Fruit fly (Drosophila melanogaster): Measurements from ENCODE around the gene Lim3.

The Lim3 gene

dm6 chr2L:19146047-19146446 is 37.8 kb upstream of the Lim3 start:
- peak; percentile 76 for TF ChIP-seq EcR (GFP tag; optimal IDR thresholded peaks at IDR 0.05)
- peak; percentile 67 for TF ChIP-seq CG13204 (GFP tag; optimal IDR thresholded peaks at IDR 0.05)
- TF ChIP-seq D1 (tag; optimal IDR thresholded peaks at IDR 0.05) = no peak

dm6 chr2L:19144115-19144514 is 35.9 kb upstream of the Lim3 start:
- TF ChIP-seq CG4496 (GFP tag; IDR thresholded peaks at IDR 0.05) (peak; percentile 55; the same call in 2 of the 3 replicates), CG9948 (tag; optimal IDR thresholded peaks at IDR 0.05) (peak; percentile 17), D1 (tag; optimal IDR thresholded peaks at IDR 0.05) (no peak), gl (tag; optimal IDR thresholded peaks at IDR 0.05) (peak; percentile 59), CG14655 (GFP tag; optimal IDR thresholded peaks at IDR 0.05) (peak; percentile 26), CG12605 (GFP tag; IDR thresholded peaks at IDR 0.05) (0 out of 2 replicates have a peak, but pooled peaks have one; percentile 41), CG17806 (tag; optimal IDR thresholded peaks at IDR 0.05) (peak; percentile 0), Pif1B (GFP tag; optimal IDR thresholded peaks at IDR 0.05) (no peak), EcR (GFP tag; optimal IDR thresholded peaks at IDR 0.05) (peak; percentile 80), CG8159 (tag; optimal IDR thresholded peaks at IDR 0.05) (peak; percentile 38), Snoo (tag; optimal IDR thresholded peaks at IDR 0.05) (no peak), Ets98B (GFP tag; IDR thresholded peaks at IDR 0.05) (no peak), fd96Ca (GFP tag; IDR thresholded peaks at IDR 0.05) (peak; percentile 60; the same call in 2 of the 3 replicates), Pif1A (GFP tag; optimal IDR thresholded peaks at IDR 0.05) (no peak), CG34367 (tag; optimal IDR thresholded peaks at IDR 0.05) (no peak), CG32121 (GFP tag; IDR thresholded peaks at IDR 0.05) (no peak), CG8301 (tag; optimal IDR thresholded peaks at IDR 0.05) (no peak), CG13204 (GFP tag; optimal IDR thresholded peaks at IDR 0.05) (peak; percentile 78), rn (GFP tag; IDR thresholded peaks at IDR 0.05) (no peak), CG10348 (GFP tag; IDR thresholded peaks at IDR 0.05) (no peak), CG15710 (tag; optimal IDR thresholded peaks at IDR 0.05) (peak; percentile 46)

- TF ChIP-seq CG13204 (GFP tag; optimal IDR thresholded peaks at IDR 0.05) (no peak), CG34367 (tag; optimal IDR thresholded peaks at IDR 0.05) (peak; percentile 51), Pif1B (GFP tag; optimal IDR thresholded peaks at IDR 0.05) (peak; percentile 7), CG4496 (GFP tag; IDR thresholded peaks at IDR 0.05) (peak; percentile 74), gl (tag; optimal IDR thresholded peaks at IDR 0.05) (no peak), CG14655 (GFP tag; optimal IDR thresholded peaks at IDR 0.05) (peak; percentile 84), fd96Ca (GFP tag; IDR thresholded peaks at IDR 0.05) (0 out of 3 replicates have a peak, but pooled peaks have one; percentile 7), Snoo (tag; optimal IDR thresholded peaks at IDR 0.05) (peak; percentile 28), Pif1A (GFP tag; optimal IDR thresholded peaks at IDR 0.05) (peak; percentile 62), CG9948 (tag; optimal IDR thresholded peaks at IDR 0.05) (peak; percentile 73), CG8301 (tag; optimal IDR thresholded peaks at IDR 0.05) (peak; percentile 77), CG12605 (GFP tag; IDR thresholded peaks at IDR 0.05) (no peak), CG17806 (tag; optimal IDR thresholded peaks at IDR 0.05) (peak; percentile 81), EcR (GFP tag; optimal IDR thresholded peaks at IDR 0.05) (peak; percentile 97), rn (GFP tag; IDR thresholded peaks at IDR 0.05) (no peak), CG8159 (tag; optimal IDR thresholded peaks at IDR 0.05) (peak; percentile 72), CG32121 (GFP tag; IDR thresholded peaks at IDR 0.05) (no peak), Ets98B (GFP tag; IDR thresholded peaks at IDR 0.05) (0 out of 2 replicates have a peak, but pooled peaks have one; percentile 4), CG10348 (GFP tag; IDR thresholded peaks at IDR 0.05) (no peak), D1 (tag; optimal IDR thresholded peaks at IDR 0.05) (peak; percentile 35), CG15710 (tag; optimal IDR thresholded peaks at IDR 0.05) (peak; percentile 63)
Observed at dm6 chr2L:19142176-19142870, 34.1 kb upstream of the Lim3 start.

dm6 chr2L:19141435-19142126 is 33.4 kb upstream of the Lim3 start:
- TF ChIP-seq Pif1B (GFP tag; optimal IDR thresholded peaks at IDR 0.05) (peak; percentile 75), CG13204 (GFP tag; optimal IDR thresholded peaks at IDR 0.05) (no peak), Pif1A (GFP tag; optimal IDR thresholded peaks at IDR 0.05) (peak; percentile 84), EcR (GFP tag; optimal IDR thresholded peaks at IDR 0.05) (no peak), CG32121 (GFP tag; IDR thresholded peaks at IDR 0.05) (peak; percentile 77), CG15710 (tag; optimal IDR thresholded peaks at IDR 0.05) (peak; percentile 56), CG8159 (tag; optimal IDR thresholded peaks at IDR 0.05) (peak; percentile 80), fd96Ca (GFP tag; IDR thresholded peaks at IDR 0.05) (peak; percentile 70; the same call in 2 of the 3 replicates), Ets98B (GFP tag; IDR thresholded peaks at IDR 0.05) (no peak), CG12605 (GFP tag; IDR thresholded peaks at IDR 0.05) (0 out of 2 replicates have a peak, but pooled peaks have one; percentile 17), rn (GFP tag; IDR thresholded peaks at IDR 0.05) (peak; percentile 56), gl (tag; optimal IDR thresholded peaks at IDR 0.05) (peak; percentile 28), Snoo (tag; optimal IDR thresholded peaks at IDR 0.05) (peak; percentile 88), CG4496 (GFP tag; IDR thresholded peaks at IDR 0.05) (peak; percentile 85), CG14655 (GFP tag; optimal IDR thresholded peaks at IDR 0.05) (peak; percentile 97), CG17806 (tag; optimal IDR thresholded peaks at IDR 0.05) (peak; percentile 81), CG9948 (tag; optimal IDR thresholded peaks at IDR 0.05) (peak; percentile 86), CG34367 (tag; optimal IDR thresholded peaks at IDR 0.05) (peak; percentile 72), CG10348 (GFP tag; IDR thresholded peaks at IDR 0.05) (no peak), D1 (tag; optimal IDR thresholded peaks at IDR 0.05) (peak; percentile 36), CG8301 (tag; optimal IDR thresholded peaks at IDR 0.05) (peak; percentile 96)

- TF ChIP-seq CG32121 (GFP tag; IDR thresholded peaks at IDR 0.05) (peak; percentile 29; the same call in 1 of the 2 replicates), gl (tag; optimal IDR thresholded peaks at IDR 0.05) (no peak), CG34367 (tag; optimal IDR thresholded peaks at IDR 0.05) (peak; percentile 13), fd96Ca (GFP tag; IDR thresholded peaks at IDR 0.05) (peak; percentile 72), Pif1B (GFP tag; optimal IDR thresholded peaks at IDR 0.05) (peak; percentile 17), CG14655 (GFP tag; optimal IDR thresholded peaks at IDR 0.05) (peak; percentile 48), D1 (tag; optimal IDR thresholded peaks at IDR 0.05) (no peak), CG4496 (GFP tag; IDR thresholded peaks at IDR 0.05) (no peak; the same call in 2 of the 3 replicates), CG17806 (tag; optimal IDR thresholded peaks at IDR 0.05) (peak; percentile 25), rn (GFP tag; IDR thresholded peaks at IDR 0.05) (no peak), CG15710 (tag; optimal IDR thresholded peaks at IDR 0.05) (peak; percentile 5), Snoo (tag; optimal IDR thresholded peaks at IDR 0.05) (no peak), CG10348 (GFP tag; IDR thresholded peaks at IDR 0.05) (no peak), CG8301 (tag; optimal IDR thresholded peaks at IDR 0.05) (peak; percentile 61), CG13204 (GFP tag; optimal IDR thresholded peaks at IDR 0.05) (no peak), EcR (GFP tag; optimal IDR thresholded peaks at IDR 0.05) (no peak), CG8159 (tag; optimal IDR thresholded peaks at IDR 0.05) (peak; percentile 17), CG12605 (GFP tag; IDR thresholded peaks at IDR 0.05) (no peak), Pif1A (GFP tag; optimal IDR thresholded peaks at IDR 0.05) (peak; percentile 49), Ets98B (GFP tag; IDR thresholded peaks at IDR 0.05) (no peak), CG9948 (tag; optimal IDR thresholded peaks at IDR 0.05) (no peak)
Observed at dm6 chr2L:19140984-19141262, 32.7 kb upstream of the Lim3 start.

Data from whole organism, pupa.